Fruit fly (Drosophila melanogaster) whole organism, embryonic: ENCODE data around the gene DppIII.
A peak's percentile ranks its signal among the peaks of the same experiment; 100 is the strongest.

Experiments
- Aef1 ChIP-seq: fragments of 200-800 bp; sonication (Bioruptor generic); IDR thresholded peaks from 3 replicates; pipeline ENCODE4 v1.3.6; 2022; ENCODE audit warnings: missing biosample characterization, missing genetic modification characterization
- CG11093 ChIP-seq: fragments of 200-800 bp; sonication (Bioruptor generic); IDR thresholded peaks from 3 replicates; pipeline ENCODE4 v1.3.6; 2022; ENCODE audit warnings: missing biosample characterization, missing genetic modification characterization
- CG12299 ChIP-seq: fragments of 200-800 bp; sonication (Bioruptor generic); optimal IDR thresholded peaks from 2 replicates; lab custom pipeline; 2018; ENCODE audit warnings: missing biosample characterization, mild to moderate bottlenecking, missing genetic modification characterization
- CG12659 ChIP-seq: fragments of 200-800 bp; sonication (Bioruptor generic); optimal IDR thresholded peaks from 3 replicates; lab custom pipeline; 2017; ENCODE audit warnings: mild to moderate bottlenecking, missing biosample characterization, missing genetic modification reagents, missing genetic modification characterization
- CG13624 ChIP-seq: fragments of 200-800 bp; sonication (Bioruptor generic); optimal IDR thresholded peaks from 2 replicates; lab custom pipeline; 2016; ENCODE audit warnings: missing biosample characterization, missing genetic modification characterization
- CG14014 ChIP-seq: fragments of 200-800 bp; sonication (Bioruptor generic); IDR thresholded peaks from 2 replicates; pipeline ENCODE4 v1.3.6; 2022; ENCODE audit warnings: missing biosample characterization, missing genetic modification characterization
- CG14860 ChIP-seq: fragments of 200-800 bp; sonication (Bioruptor generic); IDR thresholded peaks from 3 replicates; pipeline ENCODE4 v1.3.6; 2022; ENCODE audit warnings: missing biosample characterization, missing genetic modification characterization; ENCODE audit not compliant: partially characterized antibody
- CG1647 ChIP-seq: fragments of 200-800 bp; sonication (Bioruptor generic); optimal IDR thresholded peaks from 3 replicates; lab custom pipeline; 2016; ENCODE audit warnings: missing biosample characterization, missing genetic modification characterization
- CG17802 ChIP-seq: fragments of 200-800 bp; sonication (Bioruptor generic); optimal IDR thresholded peaks from 2 replicates; lab custom pipeline; 2018; ENCODE audit warnings: missing biosample characterization, mild to moderate bottlenecking, missing genetic modification characterization, moderate library complexity
- CG17829 ChIP-seq: fragments of 200-800 bp; optimal IDR thresholded peaks from 2 replicates; lab custom pipeline; 2019; ENCODE audit warnings: missing biosample characterization, mild to moderate bottlenecking, missing genetic modification characterization, moderate library complexity
- CG30020 ChIP-seq: fragments of 200-800 bp; optimal IDR thresholded peaks from 2 replicates; lab custom pipeline; 2019; ENCODE audit warnings: missing biosample characterization, mild to moderate bottlenecking, missing genetic modification characterization, moderate library complexity
- CG3163 ChIP-seq: fragments of 200-800 bp; sonication (Bioruptor generic); optimal IDR thresholded peaks from 3 replicates; lab custom pipeline; 2016; ENCODE audit warnings: missing biosample characterization, missing genetic modification characterization
- CG3281 ChIP-seq: fragments of 200-800 bp; sonication (Bioruptor generic); optimal IDR thresholded peaks from 3 replicates; lab custom pipeline; 2017; ENCODE audit warnings: missing biosample characterization, mild to moderate bottlenecking, missing genetic modification characterization
- CG6813 ChIP-seq: fragments of 200-800 bp; sonication (Bioruptor generic); optimal IDR thresholded peaks from 2 replicates; lab custom pipeline; 2017; ENCODE audit warnings: missing biosample characterization, missing genetic modification characterization, mild to moderate bottlenecking, moderate library complexity, missing genetic modification reagents
- CG8388 ChIP-seq: fragments of 200-800 bp; sonication (Bioruptor generic); optimal IDR thresholded peaks from 2 replicates; lab custom pipeline; 2019; ENCODE audit warnings: missing biosample characterization, mild to moderate bottlenecking, missing genetic modification characterization, moderate library complexity
- CG8944 ChIP-seq: fragments of 200-800 bp; sonication (Bioruptor generic); optimal IDR thresholded peaks from 3 replicates; lab custom pipeline; 2016; ENCODE audit warnings: missing biosample characterization, missing genetic modification characterization
- CG9876 ChIP-seq: fragments of 200-800 bp; sonication (Bioruptor generic); optimal IDR thresholded peaks from 2 replicates; lab custom pipeline; 2016; ENCODE audit warnings: missing biosample characterization, missing genetic modification characterization
- CTCF ChIP-seq: fragments of 200-800 bp; sonication (Bioruptor generic); optimal IDR thresholded peaks from 2 replicates; lab custom pipeline; 2017; ENCODE audit warnings: missing biosample characterization, mild to moderate bottlenecking, missing genetic modification characterization, moderate library complexity
- Camta ChIP-seq: fragments of 200-800 bp; sonication (Bioruptor generic); optimal IDR thresholded peaks from 2 replicates; lab custom pipeline; 2016; ENCODE audit warnings: missing biosample characterization, missing genetic modification characterization
- D ChIP-seq, 2 experiments: fragments of 200-800 bp in 1 of 2; fragments of >200 bp in 1 of 2; sonication (Bioruptor generic) in 1 of 2; optimal IDR thresholded peaks; 2 replicates in 1 of 2; 3 replicates in 1 of 2; lab custom pipeline; 2017; ENCODE audit warnings: mild to moderate bottlenecking in 1 of 2, missing biosample characterization in 1 of 2, missing genetic modification characterization in 1 of 2, missing genetic modification reagents in 1 of 2
- Dfd ChIP-seq, 2 experiments: fragments of >200 bp; optimal IDR thresholded peaks; 2 replicates each; lab custom pipeline; 2017; ENCODE audit warnings: missing biosample characterization in 2 of 2, missing genetic modification characterization in 2 of 2
- HLHmδ ChIP-seq: fragments of 200-800 bp; sonication (Bioruptor generic); optimal IDR thresholded peaks from 2 replicates; lab custom pipeline; 2018; ENCODE audit warnings: missing biosample characterization, mild to moderate bottlenecking, missing genetic modification characterization, moderate library complexity
- MESR4 ChIP-seq: fragments of 200-800 bp; sonication (Bioruptor generic); optimal IDR thresholded peaks from 2 replicates; lab custom pipeline; 2018; ENCODE audit warnings: missing biosample characterization, mild to moderate bottlenecking, missing genetic modification characterization, moderate library complexity
- Nf-YC ChIP-seq: fragments of 200-800 bp; optimal IDR thresholded peaks from 3 replicates; lab custom pipeline; 2019; ENCODE audit warnings: missing biosample characterization, mild to moderate bottlenecking, missing genetic modification characterization, moderate library complexity
- NfI ChIP-seq: fragments of 200-800 bp; sonication (Bioruptor generic); optimal IDR thresholded peaks from 3 replicates; lab custom pipeline; 2018; ENCODE audit warnings: missing biosample characterization, mild to moderate bottlenecking, missing genetic modification characterization, moderate library complexity
- Sry-β ChIP-seq: fragments of 200-800 bp; sonication (Bioruptor generic); optimal IDR thresholded peaks from 2 replicates; lab custom pipeline; 2018; ENCODE audit warnings: missing biosample characterization, mild to moderate bottlenecking, missing genetic modification characterization, moderate library complexity
- TFAM ChIP-seq: fragments of 200-800 bp; sonication (Bioruptor generic); optimal IDR thresholded peaks from 2 replicates; lab custom pipeline; 2017; ENCODE audit warnings: missing biosample characterization, missing genetic modification characterization, inconsistent platforms
- Trl ChIP-seq, 3 experiments: fragments of >200 bp in 2 of 3; fragments of 200-800 bp in 1 of 3; sonication (Bioruptor generic) in 1 of 3; optimal IDR thresholded peaks; 2 replicates in 1 of 3; 3 replicates in 2 of 3; lab custom pipeline; 2016 to 2017; ENCODE audit warnings: missing biosample characterization in 1 of 3, missing genetic modification characterization in 1 of 3
- abd-A ChIP-seq: fragments of 200-800 bp; sonication (Bioruptor generic); optimal IDR thresholded peaks from 3 replicates; lab custom pipeline; 2019; ENCODE audit warnings: missing biosample characterization, mild to moderate bottlenecking, missing genetic modification characterization, moderate library complexity
- al ChIP-seq: fragments of 200-800 bp; sonication (Bioruptor generic); IDR thresholded peaks from 2 replicates; pipeline ENCODE4 v1.3.6; 2022; ENCODE audit warnings: missing biosample characterization, missing genetic modification characterization
- ase ChIP-seq: fragments of 200-800 bp; sonication (Bioruptor generic); IDR thresholded peaks from 3 replicates; pipeline ENCODE4 v1.3.6; 2022; ENCODE audit warnings: missing biosample characterization, missing genetic modification characterization
- az2 ChIP-seq: fragments of 200-800 bp; sonication (Bioruptor generic); optimal IDR thresholded peaks from 3 replicates; lab custom pipeline; 2016; ENCODE audit warnings: missing biosample characterization, missing genetic modification characterization
- cato ChIP-seq: fragments of 200-800 bp; sonication (Bioruptor generic); optimal IDR thresholded peaks from 2 replicates; lab custom pipeline; 2016; ENCODE audit warnings: missing biosample characterization, missing genetic modification characterization, borderline replicate concordance
- chn ChIP-seq: fragments of 200-800 bp; sonication (Bioruptor generic); optimal IDR thresholded peaks from 2 replicates; lab custom pipeline; 2016; ENCODE audit warnings: missing biosample characterization, missing genetic modification characterization
- corto ChIP-seq: fragments of 200-800 bp; sonication (Bioruptor generic); optimal IDR thresholded peaks from 2 replicates; lab custom pipeline; 2016; ENCODE audit warnings: missing biosample characterization, mild to moderate bottlenecking, missing genetic modification characterization, moderate library complexity
- ftz-f1 ChIP-seq: fragments of 200-800 bp; sonication (Bioruptor generic); optimal IDR thresholded peaks from 2 replicates; lab custom pipeline; 2016; ENCODE audit warnings: missing biosample characterization, missing genetic modification characterization
- hth ChIP-seq: fragments of >200 bp; optimal IDR thresholded peaks from 2 replicates; lab custom pipeline; 2017; ENCODE audit warnings: inconsistent platforms
- klu ChIP-seq: fragments of 200-800 bp; sonication (Bioruptor generic); IDR thresholded peaks from 2 replicates; pipeline ENCODE4 v1.3.6; 2022; ENCODE audit warnings: missing biosample characterization, missing genetic modification characterization
- nau ChIP-seq: fragments of 200-800 bp; sonication (Bioruptor generic); optimal IDR thresholded peaks from 3 replicates; lab custom pipeline; 2017; ENCODE audit warnings: missing biosample characterization, mild to moderate bottlenecking, missing genetic modification characterization, missing genetic modification reagents
- nom ChIP-seq: fragments of 200-800 bp; sonication (Bioruptor generic); optimal IDR thresholded peaks from 2 replicates; lab custom pipeline; 2017; ENCODE audit warnings: missing biosample characterization, missing genetic modification characterization, mild to moderate bottlenecking, moderate library complexity, missing genetic modification reagents
- onecut ChIP-seq: fragments of 200-800 bp; sonication (Bioruptor generic); IDR thresholded peaks from 2 replicates; pipeline ENCODE4 v1.3.6; 2022; ENCODE audit warnings: missing biosample characterization, missing genetic modification characterization
- pan ChIP-seq, 4 experiments: fragments of >200 bp in 3 of 4; fragments of 200-800 bp in 1 of 4; sonication (Bioruptor generic) in 1 of 4; optimal IDR thresholded peaks in 3 of 4; IDR thresholded peaks in 1 of 4; 2 replicates each; pipeline versions ENCODE4 v1.3.6 to Lab custom; 2017 to 2022; ENCODE audit warnings: missing biosample characterization in 2 of 4, missing genetic modification characterization in 2 of 4, mixed read lengths in 1 of 4
- pho ChIP-seq: fragments of 200-800 bp; sonication (Bioruptor generic); optimal IDR thresholded peaks from 2 replicates; lab custom pipeline; 2016; ENCODE audit warnings: missing biosample characterization, missing genetic modification characterization
- tin ChIP-seq: fragments of 200-800 bp; sonication (Bioruptor generic); optimal IDR thresholded peaks from 3 replicates; lab custom pipeline; 2016; ENCODE audit warnings: missing biosample characterization, missing genetic modification characterization
- vnd ChIP-seq: fragments of 200-800 bp; sonication (Bioruptor generic); IDR thresholded peaks from 3 replicates; pipeline ENCODE4 v1.3.6; 2022; ENCODE audit warnings: missing biosample characterization, missing genetic modification characterization; ENCODE audit not compliant: partially characterized antibody
- vvl ChIP-seq: fragments of 200-800 bp; sonication (Bioruptor generic); IDR thresholded peaks from 2 replicates; pipeline ENCODE4 v1.3.6; 2022; ENCODE audit warnings: missing biosample characterization, missing genetic modification characterization
- z ChIP-seq: fragments of 200-800 bp; sonication (Bioruptor generic); IDR thresholded peaks from 3 replicates; pipeline ENCODE4 v1.3.6; 2022; ENCODE audit warnings: missing biosample characterization, missing genetic modification characterization
- zen ChIP-seq: fragments of 200-800 bp; sonication (Bioruptor generic); optimal IDR thresholded peaks from 3 replicates; lab custom pipeline; 2018; ENCODE audit warnings: missing biosample characterization, mild to moderate bottlenecking, missing genetic modification characterization, moderate library complexity

DppIII gene

dm6 chr3R:8333768-8334470 lies 10.3 kb upstream of the DppIII start, which contains the start of gene Poxm (continued):
- no peak for TF ChIP-seq pan (optimal IDR thresholded peaks at IDR 0.05; lab: Kevin White, UChicago)
- peak in 1 of 2 experiments; percentile 82 for TF ChIP-seq pan (GFP tag; optimal IDR thresholded peaks at IDR 0.05 in 1 of 2, IDR thresholded peaks at IDR 0.05 in 1 of 2)
- no peak for TF ChIP-seq ftz-f1
- TF ChIP-seq chn (GFP tag; lab: Kevin White, UChicago) = peak; percentile 77
- peak; percentile 46 for TF ChIP-seq hth (lab: Kevin White, UChicago)
- peak; percentile 82; the same call in 1 of the 2 replicates for TF ChIP-seq CG14014 (GFP tag; lab: Robert Waterston, UW)
- no peak for TF ChIP-seq MESR4 (GFP tag; lab: Kevin White, UChicago)
- peak; percentile 79 for TF ChIP-seq ase (GFP tag; lab: Robert Waterston, UW)
- peak; percentile 59 for TF ChIP-seq TFAM (GFP tag; lab: Kevin White, UChicago)
- TF ChIP-seq nau (GFP tag; lab: Kevin White, UChicago) = peak; percentile 78
- peak; percentile 96 for TF ChIP-seq CG17829 (tag; lab: Kevin White, UChicago)
- no peak for TF ChIP-seq CG9876 (GFP tag; lab: Kevin White, UChicago)
- peak; percentile 90; the same call in 2 of the 3 replicates for TF ChIP-seq Aef1 (GFP tag; lab: Robert Waterston, UW)
- peak; percentile 40 for TF ChIP-seq CG8944 (GFP tag; lab: Kevin White, UChicago)
- TF ChIP-seq CTCF (GFP tag; lab: Kevin White, UChicago) = peak; percentile 1
- peak; percentile 64 for TF ChIP-seq CG17802 (tag; lab: Kevin White, UChicago)
- TF ChIP-seq z (GFP tag; lab: Robert Waterston, UW) = peak; percentile 7; the same call in 1 of the 3 replicates
- TF ChIP-seq Nf-YC = peak; percentile 94
- TF ChIP-seq CG3163 (GFP tag; lab: Kevin White, UChicago) = no peak
- TF ChIP-seq CG13624 (GFP tag; lab: Kevin White, UChicago) = peak; percentile 68
- peak; percentile 88 for TF ChIP-seq nom
- peak; percentile 89 for TF ChIP-seq vvl (GFP tag; lab: Robert Waterston, UW)
- TF ChIP-seq zen (tag; lab: Kevin White, UChicago) = peak; percentile 91
- TF ChIP-seq onecut = peak; percentile 74
- peak; percentile 89 for TF ChIP-seq cato (GFP tag; lab: Kevin White, UChicago)
- TF ChIP-seq CG8388 (GFP tag; lab: Kevin White, UChicago) = peak; percentile 88
- TF ChIP-seq D (optimal IDR thresholded peaks at IDR 0.05; lab: Kevin White, UChicago) = no peak
- TF ChIP-seq D (GFP tag; optimal IDR thresholded peaks at IDR 0.05; lab: Kevin White, UChicago) = peak; percentile 96
- peak; percentile 66 for TF ChIP-seq Camta (GFP tag; lab: Kevin White, UChicago)
- TF ChIP-seq pho = peak; percentile 16
- no peak for TF ChIP-seq CG14860 (GFP tag; lab: Robert Waterston, UW)
- peak; percentile 74 for TF ChIP-seq CG6813 (GFP tag; lab: Kevin White, UChicago)
- TF ChIP-seq corto (GFP tag; lab: Kevin White, UChicago) = peak; percentile 0
- no peak for TF ChIP-seq vnd (GFP tag; lab: Robert Waterston, UW)
- peak; percentile 74 for TF ChIP-seq CG12299 (tag; lab: Kevin White, UChicago)
- TF ChIP-seq CG11093 (GFP tag; lab: Robert Waterston, UW) = peak; percentile 92
- TF ChIP-seq CG30020 = peak; percentile 78
- peak; percentile 32 for TF ChIP-seq Sry-β (GFP tag; lab: Kevin White, UChicago)
- TF ChIP-seq NfI (GFP tag; lab: Kevin White, UChicago) = peak; percentile 88
- peak; percentile 89 for TF ChIP-seq tin (GFP tag; lab: Kevin White, UChicago)
- TF ChIP-seq klu (GFP tag; lab: Robert Waterston, UW) = peak; percentile 84
- peak; percentile 44 for TF ChIP-seq CG1647 (GFP tag; lab: Kevin White, UChicago)
- no peak for TF ChIP-seq CG3281
- TF ChIP-seq az2 (GFP tag; lab: Kevin White, UChicago) = peak; percentile 92
- TF ChIP-seq al (GFP tag; lab: Robert Waterston, UW) = peak; percentile 84
- peak; percentile 47 to 78 for TF ChIP-seq Trl (optimal IDR thresholded peaks at IDR 0.05; lab: Kevin White, UChicago)
- TF ChIP-seq Trl (GFP tag; optimal IDR thresholded peaks at IDR 0.05; lab: Kevin White, UChicago) = peak; percentile 58
- no peak for TF ChIP-seq HLHmδ (GFP tag; lab: Kevin White, UChicago)
- TF ChIP-seq Dfd (GFP tag; optimal IDR thresholded peaks at IDR 0.05; lab: Kevin White, UChicago) = peak in 1 of 2 experiments; percentile 83
- no peak for TF ChIP-seq abd-A (tag; lab: Kevin White, UChicago)
- TF ChIP-seq CG12659 (GFP tag; lab: Kevin White, UChicago) = peak; percentile 92
